Worm (Caenorhabditis elegans) whole organism, L4 larva: ENCODE data around the gene Y40B10A.11.

Source experiments
- fos-1 ChIP-seq: fragments of 150-350 bp; optimal IDR thresholded peaks from 2 replicates; lab custom pipeline; 2014; ENCODE audit warnings: missing biosample characterization, missing genetic modification characterization
- php-3 ChIP-seq: fragments of 200-800 bp; sonication (Bioruptor generic); IDR thresholded peaks from 2 replicates; pipeline ENCODE4 v1.3.6; 2022; ENCODE audit warnings: missing genetic modification reagents, missing genetic modification characterization, missing compliant biosample characterization

- TF ChIP-seq php-3 (GFP tag; lab: Robert Waterston, UW) (no peak), fos-1 (tag; lab: Kevin White, UChicago) (no peak)
Observed at ce11 chrV:2004229-2004628, 47.2 kb downstream of the Y40B10A.11 start, which contains the start of gene clec-206.
